Worm (Caenorhabditis elegans) whole organism, L2 larva: ENCODE results near the gene clec-134.
A peak's percentile ranks its signal among the peaks of the same experiment; 100 is the strongest.

ENCODE experiments used
- C34F6.9 ChIP-seq: fragments of 150-350 bp; optimal IDR thresholded peaks from 2 replicates; lab custom pipeline; 2014; ENCODE audit warnings: missing biosample characterization, missing genetic modification characterization
- F13H6.1 ChIP-seq: sonication (generic microtip); optimal IDR thresholded peaks from 2 replicates; lab custom pipeline; 2016; ENCODE audit warnings: missing genetic modification characterization, missing compliant biosample characterization
- R02D3.7 ChIP-seq: fragments of 150-350 bp; optimal IDR thresholded peaks from 2 replicates; lab custom pipeline; 2014; ENCODE audit warnings: missing biosample characterization, missing genetic modification characterization
- Y55F3AM.14 ChIP-seq: fragments of 200-800 bp; sonication (Bioruptor generic); optimal IDR thresholded peaks from 2 replicates; lab custom pipeline; 2018; ENCODE audit warnings: mild to moderate bottlenecking, missing genetic modification characterization, missing compliant biosample characterization
- ZK546.5 ChIP-seq: sonication (generic microtip); optimal IDR thresholded peaks from 2 replicates; lab custom pipeline; 2017; ENCODE audit warnings: missing biosample characterization, missing genetic modification characterization
- aly-2 ChIP-seq: fragments of 150-350 bp; optimal IDR thresholded peaks from 2 replicates; lab custom pipeline; 2014; ENCODE audit warnings: missing biosample characterization, missing genetic modification characterization
- blmp-1 ChIP-seq: sonication (generic microtip); optimal IDR thresholded peaks from 2 replicates; lab custom pipeline; 2017; ENCODE audit warnings: missing genetic modification characterization, mild to moderate bottlenecking, missing compliant biosample characterization, antibody characterized with exemption, moderate library complexity; ENCODE audit not compliant: insufficient read depth
- crh-2 ChIP-seq: sonication (generic microtip); optimal IDR thresholded peaks from 2 replicates; lab custom pipeline; 2017; ENCODE audit warnings: missing biosample characterization, missing genetic modification characterization
- dmd-4 ChIP-seq: sonication (generic microtip); optimal IDR thresholded peaks from 2 replicates; lab custom pipeline; 2017; ENCODE audit warnings: missing biosample characterization, missing genetic modification characterization
- elt-1 ChIP-seq: fragments of 150-350 bp; optimal IDR thresholded peaks from 2 replicates; lab custom pipeline; 2014; ENCODE audit warnings: missing biosample characterization, missing genetic modification characterization
- fos-1 ChIP-seq: fragments of 150-350 bp; optimal IDR thresholded peaks from 2 replicates; lab custom pipeline; 2014; ENCODE audit warnings: missing biosample characterization, missing genetic modification characterization
- gmeb-1 ChIP-seq: fragments of 150-350 bp; optimal IDR thresholded peaks from 2 replicates; lab custom pipeline; 2014; ENCODE audit warnings: missing biosample characterization, missing genetic modification characterization
- lin-13 ChIP-seq: fragments of 150-350 bp; optimal IDR thresholded peaks from 2 replicates; lab custom pipeline; 2014; ENCODE audit warnings: missing biosample characterization, missing genetic modification reagents, missing genetic modification characterization
- lin-39 ChIP-seq: fragments of 150-350 bp; optimal IDR thresholded peaks from 2 replicates; lab custom pipeline; 2014; ENCODE audit warnings: missing biosample characterization, missing genetic modification reagents, missing genetic modification characterization
- lsy-2 ChIP-seq, 2 experiments: fragments of 150-350 bp in 1 of 2; sonication (generic microtip) in 1 of 2; optimal IDR thresholded peaks; 2 replicates each; lab custom pipeline; 2014 to 2017; ENCODE audit warnings: missing biosample characterization in 2 of 2, missing genetic modification characterization in 2 of 2
- mab-5 ChIP-seq: fragments of 150-350 bp; optimal IDR thresholded peaks from 2 replicates; lab custom pipeline; 2014; ENCODE audit warnings: missing biosample characterization, missing genetic modification characterization
- mbf-1 ChIP-seq: sonication (generic microtip); optimal IDR thresholded peaks from 2 replicates; lab custom pipeline; 2017; ENCODE audit warnings: missing biosample characterization, missing genetic modification characterization
- mdl-1 ChIP-seq, 2 experiments: fragments of 150-350 bp in 1 of 2; sonication (generic microtip) in 1 of 2; optimal IDR thresholded peaks; 2 replicates each; lab custom pipeline; 2017; ENCODE audit warnings: missing biosample characterization in 2 of 2, missing genetic modification characterization in 2 of 2
- nhr-10 ChIP-seq: sonication (generic microtip); optimal IDR thresholded peaks from 2 replicates; lab custom pipeline; 2017; ENCODE audit warnings: missing biosample characterization, missing genetic modification characterization
- nhr-129 ChIP-seq: fragments of 150-350 bp; optimal IDR thresholded peaks from 2 replicates; lab custom pipeline; 2014; ENCODE audit warnings: missing biosample characterization, missing genetic modification characterization
- nhr-21 ChIP-seq: fragments of 150-350 bp; optimal IDR thresholded peaks from 2 replicates; lab custom pipeline; 2014; ENCODE audit warnings: missing biosample characterization, missing genetic modification characterization
- nhr-23 ChIP-seq: fragments of 150-350 bp; optimal IDR thresholded peaks from 2 replicates; lab custom pipeline; 2014; ENCODE audit warnings: missing biosample characterization, missing genetic modification reagents, missing genetic modification characterization
- nhr-237 ChIP-seq: fragments of 150-350 bp; optimal IDR thresholded peaks from 2 replicates; lab custom pipeline; 2014; ENCODE audit warnings: missing biosample characterization, missing genetic modification characterization
- nhr-25 ChIP-seq: fragments of 150-350 bp; sonication (generic microtip); optimal IDR thresholded peaks from 3 replicates; lab custom pipeline; 2014; ENCODE audit warnings: missing biosample characterization, missing genetic modification characterization
- nhr-6 ChIP-seq: fragments of 150-350 bp; optimal IDR thresholded peaks from 2 replicates; lab custom pipeline; 2014; ENCODE audit warnings: missing biosample characterization, missing genetic modification characterization
- sma-3 ChIP-seq: sonication (generic microtip); optimal IDR thresholded peaks from 2 replicates; lab custom pipeline; 2016; ENCODE audit warnings: missing genetic modification reagents, missing genetic modification characterization, missing compliant biosample characterization
- sma-9 ChIP-seq, 2 experiments: fragments of 150-350 bp in 1 of 2; sonication (generic microtip) in 1 of 2; optimal IDR thresholded peaks; 2 replicates each; lab custom pipeline; 2014 to 2016; ENCODE audit warnings: missing genetic modification characterization in 2 of 2, mild to moderate bottlenecking in 1 of 2, missing biosample characterization in 1 of 2, missing compliant biosample characterization in 1 of 2, missing genetic modification reagents in 1 of 2, moderate library complexity in 1 of 2
- snpc-4 ChIP-seq: fragments of 150-350 bp; optimal IDR thresholded peaks from 2 replicates; lab custom pipeline; 2014; ENCODE audit warnings: missing biosample characterization, missing genetic modification characterization
- unc-55 ChIP-seq: fragments of 150-350 bp; sonication (generic microtip); optimal IDR thresholded peaks from 3 replicates; lab custom pipeline; 2014; ENCODE audit warnings: missing biosample characterization, missing genetic modification reagents, missing genetic modification characterization
- unc-62 ChIP-seq: fragments of 150-350 bp; optimal IDR thresholded peaks from 2 replicates; lab custom pipeline; 2014; ENCODE audit warnings: missing biosample characterization, missing genetic modification reagents, missing genetic modification characterization
- zag-1 ChIP-seq: fragments of 150-350 bp; optimal IDR thresholded peaks from 2 replicates; lab custom pipeline; 2014; ENCODE audit warnings: missing biosample characterization, missing genetic modification characterization
- ztf-1 ChIP-seq: fragments of 200-800 bp; sonication (Bioruptor generic); conservative IDR thresholded peaks from 2 replicates; pipeline ENCODE4 v1.3.6; 2022; ENCODE audit warnings: missing genetic modification characterization, missing compliant biosample characterization
- ztf-11 ChIP-seq: sonication (generic microtip); optimal IDR thresholded peaks from 2 replicates; lab custom pipeline; 2017; ENCODE audit warnings: missing biosample characterization, missing genetic modification characterization
- ztf-4 ChIP-seq: fragments of 150-350 bp; optimal IDR thresholded peaks from 2 replicates; lab custom pipeline; 2014; ENCODE audit warnings: missing biosample characterization, missing genetic modification characterization

The clec-134 gene

DNA sequence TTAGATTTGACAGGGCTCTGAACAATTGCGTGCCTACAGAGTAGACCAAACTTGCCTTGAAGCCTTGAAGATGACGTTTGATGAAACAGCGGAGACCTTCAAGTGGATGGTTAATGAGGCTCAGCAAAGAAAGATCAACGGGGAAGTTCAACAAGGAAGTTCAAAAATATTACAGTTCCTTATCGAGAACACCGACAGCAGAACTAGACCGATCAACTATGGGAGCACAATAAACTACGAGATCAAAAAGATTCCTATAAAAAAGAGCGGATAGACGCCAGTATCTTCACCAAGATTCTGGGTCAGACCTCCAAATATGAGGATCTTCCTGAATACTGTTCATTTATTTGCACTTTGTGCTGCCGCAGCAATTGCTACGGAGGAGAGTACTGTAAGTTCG lies at the start of gene clec-134:
clec-134 (plus strand) TSS at position 301 of the 400 bp plus-strand sequence.
- TF ChIP-seq blmp-1 (no peak), aly-2 (no peak), unc-55 (GFP tag; lab: Kevin White, UChicago) (no peak), nhr-10 (tag; lab: Kevin White, UChicago) (no peak), nhr-25 (no peak), ztf-1 (GFP tag; lab: Robert Waterston, UW) (no peak), elt-1 (tag; lab: Kevin White, UChicago) (no peak), F13H6.1 (no peak), mbf-1 (tag; lab: Kevin White, UChicago) (no peak)
- TF ChIP-seq, all 48 proteins: peak for 0

DNA sequence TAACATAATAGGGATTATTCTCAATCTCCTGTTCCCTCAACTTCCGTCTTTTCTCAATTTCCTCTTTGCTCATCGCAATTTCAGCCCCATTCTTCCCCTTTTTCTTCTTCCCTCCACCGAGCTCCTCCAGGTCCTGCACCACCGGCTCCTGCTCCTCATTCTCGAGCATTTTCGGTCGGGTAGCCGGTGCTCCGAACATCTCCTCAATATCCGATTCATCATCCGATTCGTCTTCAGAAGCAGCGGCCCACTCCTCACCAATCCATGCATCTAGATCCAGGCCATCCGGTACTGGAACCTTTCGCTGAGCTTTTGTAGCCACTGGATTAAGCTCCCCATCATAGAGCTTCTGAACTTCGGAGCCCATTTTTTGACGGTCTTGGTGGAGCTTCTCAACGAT lies 39.7 kb upstream of the clec-134 start:
- TF ChIP-seq snpc-4, result no peak
- no peak for TF ChIP-seq mab-5 (tag; lab: Kevin White, UChicago)
- no peak for TF ChIP-seq nhr-237 (tag; lab: Kevin White, UChicago)

DNA sequence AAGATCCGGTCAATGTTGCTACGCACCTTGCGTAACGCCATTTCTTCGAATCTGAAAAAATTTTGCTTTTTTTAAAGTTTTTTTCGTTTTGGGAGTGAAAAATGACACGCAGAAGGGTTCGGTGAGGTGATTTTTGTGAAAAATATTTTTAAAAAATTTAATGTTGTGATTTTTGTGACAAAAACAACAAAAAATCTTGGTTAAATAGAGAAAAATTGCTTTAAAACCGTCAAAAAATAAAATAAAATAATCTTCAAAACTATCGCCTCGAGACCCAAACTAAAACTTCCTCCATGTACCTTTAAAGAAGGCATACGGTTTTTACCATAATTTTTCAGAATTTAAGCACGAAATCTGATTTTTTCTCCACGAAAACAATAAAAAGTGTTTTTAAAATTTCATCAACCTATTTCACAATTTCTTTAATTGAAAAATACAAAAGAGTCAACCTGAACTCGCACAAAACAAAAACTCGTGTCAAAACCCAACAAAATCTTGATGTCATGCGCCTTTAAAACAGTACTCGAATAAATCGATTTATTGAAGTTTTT lies 33.4 kb upstream of the clec-134 start, which contains the start of gene apd-3:
apd-3 (minus strand) TSS at position 51 of the 551 bp plus-strand sequence.
- no peak for TF ChIP-seq ztf-4
- no peak for TF ChIP-seq nhr-237 (tag; lab: Kevin White, UChicago)
- TF ChIP-seq C34F6.9 (tag; lab: Kevin White, UChicago), result no peak
- no peak for TF ChIP-seq nhr-21 (tag; lab: Kevin White, UChicago)

DNA sequence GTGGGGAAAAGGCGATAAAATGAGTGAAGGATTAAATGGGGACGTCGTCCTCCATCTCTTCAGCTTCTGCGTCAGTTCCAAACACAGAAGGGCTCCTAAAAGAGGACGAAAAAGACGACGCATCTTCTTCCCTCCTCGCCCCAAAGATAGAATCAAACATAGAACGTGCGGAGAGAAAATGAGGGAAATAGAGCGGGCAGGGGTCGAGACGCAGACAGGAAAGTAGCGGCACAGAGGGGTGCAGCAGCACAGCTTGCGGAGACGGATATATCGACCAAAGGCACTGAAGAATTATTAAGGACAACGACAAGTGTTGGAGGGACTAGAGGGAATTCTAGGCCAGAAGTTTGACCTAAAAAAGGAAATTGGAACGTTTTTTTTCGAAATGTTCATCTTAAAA lies 32.6 kb upstream of the clec-134 start:
- TF ChIP-seq mab-5 (tag; lab: Kevin White, UChicago) (peak; percentile 46), C34F6.9 (tag; lab: Kevin White, UChicago) (peak; percentile 66), sma-9 (GFP tag; optimal IDR thresholded peaks at IDR 0.05; lab: Kevin White, UChicago) (no peak), sma-9 (tag; optimal IDR thresholded peaks at IDR 0.05; lab: Kevin White, UChicago) (no peak), nhr-129 (tag; lab: Kevin White, UChicago) (peak; percentile 40), unc-55 (GFP tag; lab: Kevin White, UChicago) (peak; percentile 66), lsy-2 (tag; optimal IDR thresholded peaks at IDR 0.05; lab: Kevin White, UChicago) (peak in 1 of 2 experiments; percentile 68), lin-13 (GFP tag; lab: Kevin White, UChicago) (peak; percentile 40), zag-1 (tag; lab: Kevin White, UChicago) (peak; percentile 42), nhr-25 (no peak), mdl-1 (tag; optimal IDR thresholded peaks at IDR 0.05; lab: Kevin White, UChicago) (peak in 1 of 2 experiments; percentile 38), snpc-4 (peak; percentile 16)

DNA sequence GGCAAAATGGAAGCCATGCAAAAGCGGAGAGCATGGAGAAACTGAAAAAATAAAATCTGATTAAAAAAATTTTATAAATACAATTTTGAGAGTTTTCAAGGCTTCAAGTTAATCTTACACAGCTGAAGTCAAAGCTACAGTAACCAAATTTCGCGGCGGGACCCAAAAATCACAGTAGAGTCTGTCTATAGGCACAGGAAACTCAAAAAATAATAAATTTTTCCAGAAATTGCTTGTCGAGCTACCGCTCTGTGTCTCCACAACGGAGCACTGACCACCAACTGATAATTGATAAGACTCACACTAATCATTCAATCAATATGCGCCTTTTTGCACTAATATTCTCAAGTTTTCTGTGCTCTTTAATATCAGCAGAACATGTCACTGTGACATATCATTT lies 29.5 kb upstream of the clec-134 start, which contains the start of gene W10G11.19:
W10G11.19 (plus strand) TSS at position 301 of the 400 bp plus-strand sequence.
- TF ChIP-seq R02D3.7 (tag; lab: Kevin White, UChicago) (no peak), fos-1 (tag; lab: Kevin White, UChicago) (peak; percentile 38)

DNA sequence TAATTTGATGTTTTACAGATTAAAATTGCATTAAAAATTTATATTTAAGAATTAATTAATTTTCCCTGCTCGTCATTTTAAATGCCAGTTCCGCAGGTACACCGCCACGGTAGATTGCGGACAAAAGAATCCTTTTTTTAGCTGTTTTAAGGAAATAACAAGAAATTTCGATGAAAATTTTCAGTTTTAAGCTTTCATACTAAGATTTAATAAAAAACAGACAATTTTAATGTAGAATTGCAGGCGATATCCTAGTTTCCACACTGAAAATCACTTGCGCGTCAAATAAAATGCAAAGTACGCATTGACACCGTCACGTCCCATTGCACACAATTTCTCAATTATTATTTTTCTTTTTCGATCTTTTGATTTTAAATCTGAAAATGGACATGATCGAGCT lies 26.4 kb upstream of the clec-134 start, which contains the start of gene dnc-3:
dnc-3 (plus strand) TSS at position 272 of the 400 bp plus-strand sequence.
- TF ChIP-seq nhr-21 (tag; lab: Kevin White, UChicago), result peak; percentile 28
- peak; percentile 23 for TF ChIP-seq nhr-6
- TF ChIP-seq lin-13 (GFP tag; lab: Kevin White, UChicago), result peak; percentile 71
- no peak for TF ChIP-seq nhr-23 (tag; lab: Kevin White, UChicago)
- TF ChIP-seq unc-62, result no peak
- no peak for TF ChIP-seq ZK546.5 (tag; lab: Kevin White, UChicago)
- peak; percentile 58 for TF ChIP-seq F13H6.1
- peak; percentile 68 for TF ChIP-seq C34F6.9 (tag; lab: Kevin White, UChicago)
- no peak for TF ChIP-seq zag-1 (tag; lab: Kevin White, UChicago)
- peak; percentile 45 for TF ChIP-seq unc-55 (GFP tag; lab: Kevin White, UChicago)
- TF ChIP-seq crh-2 (tag; lab: Kevin White, UChicago), result peak; percentile 8
- TF ChIP-seq mdl-1 (tag; optimal IDR thresholded peaks at IDR 0.05; lab: Kevin White, UChicago), result no peak
- TF ChIP-seq fos-1 (tag; lab: Kevin White, UChicago), result peak; percentile 10
- peak; percentile 65 to 86 for TF ChIP-seq lsy-2 (tag; optimal IDR thresholded peaks at IDR 0.05; lab: Kevin White, UChicago)
- no peak for TF ChIP-seq ztf-11 (tag; lab: Kevin White, UChicago)
- peak; percentile 57 for TF ChIP-seq nhr-25
- peak; percentile 66 for TF ChIP-seq sma-3 (GFP tag; lab: Kevin White, UChicago)
- no peak for TF ChIP-seq lin-39 (tag; lab: Kevin White, UChicago)
- no peak for TF ChIP-seq dmd-4
- peak; percentile 13 for TF ChIP-seq nhr-129 (tag; lab: Kevin White, UChicago)
- TF ChIP-seq elt-1 (tag; lab: Kevin White, UChicago), result no peak
- TF ChIP-seq blmp-1, result no peak
- TF ChIP-seq ztf-4, result no peak
- no peak for TF ChIP-seq Y55F3AM.14
- TF ChIP-seq R02D3.7 (tag; lab: Kevin White, UChicago), result no peak
- TF ChIP-seq gmeb-1 (tag; lab: Kevin White, UChicago), result peak; percentile 55
- TF ChIP-seq, all 48 proteins: peak for 13
